Fruit fly (Drosophila melanogaster): ENCODE data around the gene Fadd.

Gene Fadd

DNA sequence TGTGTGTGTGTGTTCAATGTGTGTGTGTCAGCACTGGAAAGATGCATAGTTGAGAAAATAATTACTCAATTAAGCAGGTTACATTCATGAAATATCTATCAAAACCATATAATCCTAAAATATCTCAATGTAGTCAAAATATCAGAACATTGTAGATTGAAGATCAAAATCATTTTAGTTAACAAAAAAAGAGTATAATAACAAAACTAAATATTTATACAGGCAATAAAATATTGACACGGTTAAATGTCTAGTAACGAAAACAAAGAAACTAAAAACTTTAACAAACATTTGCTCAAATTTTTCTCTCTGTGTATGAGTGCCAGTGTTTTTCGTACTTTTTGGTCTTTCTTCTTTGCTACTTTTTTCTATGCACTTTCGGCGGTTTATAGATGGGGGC, 35.4 kb upstream of the Fadd start:
- TF ChIP-seq CG34367 (tag; optimal IDR thresholded peaks at IDR 0.05) = no peak
- TF ChIP-seq CG15710 (tag; optimal IDR thresholded peaks at IDR 0.05) = peak; percentile 27
- TF ChIP-seq CG32121 (GFP tag; IDR thresholded peaks at IDR 0.05) = no peak
- peak; percentile 55 for TF ChIP-seq CG8159 (tag; optimal IDR thresholded peaks at IDR 0.05)
- peak; percentile 4 for TF ChIP-seq CG17806 (tag; optimal IDR thresholded peaks at IDR 0.05)

dm6 chr3R:21999641-22000040, 34.6 kb upstream of the Fadd start:
- TF ChIP-seq Pif1B (GFP tag; optimal IDR thresholded peaks at IDR 0.05) = no peak
- peak; percentile 5 for TF ChIP-seq Pif1A (GFP tag; optimal IDR thresholded peaks at IDR 0.05)

DNA sequence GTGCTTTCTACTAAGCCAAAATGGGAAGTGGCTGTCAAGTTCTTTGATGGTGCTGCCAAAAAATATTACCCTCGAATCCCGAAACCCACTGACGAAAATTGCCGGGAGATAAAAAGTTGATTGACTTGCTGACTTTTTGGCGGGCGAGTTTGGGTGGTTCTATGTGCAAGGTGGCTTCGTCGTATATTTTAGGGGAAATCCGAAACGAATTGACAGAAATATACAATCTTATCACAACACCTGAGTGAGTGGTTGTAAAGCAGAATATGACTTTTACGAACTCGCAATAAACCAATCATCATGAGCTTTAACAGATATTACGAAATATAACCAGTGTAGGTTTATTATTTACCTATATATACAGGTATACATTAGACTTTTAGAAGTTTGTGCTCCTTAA, 30.7 kb upstream of the Fadd start:
- no peak for TF ChIP-seq CG13204 (GFP tag; optimal IDR thresholded peaks at IDR 0.05)
- TF ChIP-seq CG15710 (tag; optimal IDR thresholded peaks at IDR 0.05) = no peak
- no peak for TF ChIP-seq CG34367 (tag; optimal IDR thresholded peaks at IDR 0.05)
- no peak for TF ChIP-seq fd96Ca (GFP tag; IDR thresholded peaks at IDR 0.05)
- TF ChIP-seq CG12605 (GFP tag; IDR thresholded peaks at IDR 0.05) = no peak
- TF ChIP-seq CG4496 (GFP tag; IDR thresholded peaks at IDR 0.05) = no peak
- no peak for TF ChIP-seq CG14655 (GFP tag; optimal IDR thresholded peaks at IDR 0.05)
- TF ChIP-seq Pif1A (GFP tag; optimal IDR thresholded peaks at IDR 0.05) = no peak

DNA sequence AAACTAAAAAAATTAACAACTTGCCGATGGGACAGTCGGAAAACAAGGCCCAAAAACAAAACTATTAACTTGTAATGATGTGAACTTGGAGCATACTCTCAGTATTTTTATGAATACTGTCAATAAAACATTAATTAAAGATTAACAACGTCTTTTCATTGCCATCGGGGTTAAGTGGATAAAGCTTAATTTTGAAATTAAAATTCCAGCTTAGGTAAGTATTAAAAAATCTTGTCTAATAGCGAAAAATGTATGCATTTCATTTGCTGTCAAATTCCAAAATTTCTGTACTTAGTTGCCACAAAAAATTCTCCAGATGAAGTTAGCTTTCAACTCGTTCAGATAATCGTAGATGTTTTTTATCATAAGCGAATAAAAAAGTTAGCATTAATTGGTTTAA, 19.9 kb upstream of the Fadd start, which contains the start of gene Theg:
TSS of gene Theg (plus strand) at position 301 of the 400 bp plus-strand sequence.
- TF ChIP-seq Snoo (tag; optimal IDR thresholded peaks at IDR 0.05) (no peak), CG9948 (tag; optimal IDR thresholded peaks at IDR 0.05) (no peak), CG4496 (GFP tag; IDR thresholded peaks at IDR 0.05) (no peak), EcR (GFP tag; optimal IDR thresholded peaks at IDR 0.05) (no peak), CG32121 (GFP tag; IDR thresholded peaks at IDR 0.05) (no peak), CG12605 (GFP tag; IDR thresholded peaks at IDR 0.05) (no peak), CG8159 (tag; optimal IDR thresholded peaks at IDR 0.05) (no peak), rn (GFP tag; IDR thresholded peaks at IDR 0.05) (no peak), CG17806 (tag; optimal IDR thresholded peaks at IDR 0.05) (no peak), CG8301 (tag; optimal IDR thresholded peaks at IDR 0.05) (no peak), Pif1B (GFP tag; optimal IDR thresholded peaks at IDR 0.05) (no peak)

dm6 chr3R:22018777-22019420, 15.4 kb upstream of the Fadd start, which contains the start of gene Idh3b:
Gene Idh3b, minus strand, starts transcription at chr3R:22019382.
- TF ChIP-seq CG9948 (tag; optimal IDR thresholded peaks at IDR 0.05) (no peak), Ets98B (GFP tag; IDR thresholded peaks at IDR 0.05) (no peak; the same call in 1 of the 2 replicates), CG4496 (GFP tag; IDR thresholded peaks at IDR 0.05) (peak; percentile 69), rn (GFP tag; IDR thresholded peaks at IDR 0.05) (0 out of 2 replicates have a peak, but pooled peaks have one; percentile 27), Snoo (tag; optimal IDR thresholded peaks at IDR 0.05) (peak; percentile 43), CG13204 (GFP tag; optimal IDR thresholded peaks at IDR 0.05) (no peak), CG14655 (GFP tag; optimal IDR thresholded peaks at IDR 0.05) (no peak), CG15710 (tag; optimal IDR thresholded peaks at IDR 0.05) (peak; percentile 29)

DNA sequence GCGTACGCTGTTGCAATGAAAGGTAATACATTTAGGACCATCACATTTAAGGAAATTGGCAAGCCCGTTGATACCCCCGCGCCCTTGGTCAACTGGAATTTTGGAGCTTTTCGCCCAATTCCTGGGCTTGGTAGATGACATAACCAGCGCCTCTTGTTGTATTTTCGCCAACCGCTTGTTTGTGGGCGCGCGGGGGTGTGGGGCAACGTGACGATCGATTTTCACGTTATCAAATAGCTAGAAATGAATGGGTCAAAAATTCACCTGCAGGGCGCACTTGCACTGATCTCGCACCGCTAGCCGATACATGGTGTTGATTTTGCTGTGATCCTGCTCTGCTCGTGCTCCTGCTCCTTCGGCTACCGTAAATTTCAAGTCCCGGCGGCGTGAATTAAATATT, 11.6 kb upstream of the Fadd start:
- TF ChIP-seq CG14655 (GFP tag; optimal IDR thresholded peaks at IDR 0.05) = no peak

- TF ChIP-seq CG15710 (tag; optimal IDR thresholded peaks at IDR 0.05) (peak; percentile 20), D1 (tag; optimal IDR thresholded peaks at IDR 0.05) (no peak), CG9948 (tag; optimal IDR thresholded peaks at IDR 0.05) (no peak), CG4496 (GFP tag; IDR thresholded peaks at IDR 0.05) (peak; percentile 26; the same call in 1 of the 3 replicates), gl (tag; optimal IDR thresholded peaks at IDR 0.05) (no peak), Ets98B (GFP tag; IDR thresholded peaks at IDR 0.05) (no peak), CG32121 (GFP tag; IDR thresholded peaks at IDR 0.05) (no peak), CG14655 (GFP tag; optimal IDR thresholded peaks at IDR 0.05) (no peak), rn (GFP tag; IDR thresholded peaks at IDR 0.05) (no peak), Pif1B (GFP tag; optimal IDR thresholded peaks at IDR 0.05) (no peak), Pif1A (GFP tag; optimal IDR thresholded peaks at IDR 0.05) (no peak), EcR (GFP tag; optimal IDR thresholded peaks at IDR 0.05) (no peak), CG34367 (tag; optimal IDR thresholded peaks at IDR 0.05) (peak; percentile 8), CG12605 (GFP tag; IDR thresholded peaks at IDR 0.05) (no peak), CG13204 (GFP tag; optimal IDR thresholded peaks at IDR 0.05) (no peak), CG8159 (tag; optimal IDR thresholded peaks at IDR 0.05) (peak; percentile 32)
These were observed 11.1 kb upstream of the Fadd start, which contains the start of the genes Mitofilin and mRpL35 for dm6 chr3R:22023041-22023626. Gene Mitofilin, minus strand, starts transcription at chr3R:22023335. Gene mRpL35, plus strand, starts transcription at chr3R:22023527.

Data from whole organism, pupa.